Worm (Caenorhabditis elegans) whole organism, L4 larva: ENCODE results near the gene Y55B1BR.8.

Source experiments
- F44E2.7 ChIP-seq: fragments of 200-800 bp; sonication (Bioruptor generic); IDR thresholded peaks from 2 replicates; pipeline ENCODE4 v2.1.2; 2022; ENCODE audit warnings: missing genetic modification characterization, missing compliant biosample characterization
- Y105C5A.15 ChIP-seq: fragments of 200-800 bp; sonication (Bioruptor generic); IDR thresholded peaks from 2 replicates; pipeline ENCODE4 v1.3.6; 2022; ENCODE audit warnings: missing genetic modification characterization, missing compliant biosample characterization
- aly-2 ChIP-seq: sonication (generic microtip); optimal IDR thresholded peaks from 2 replicates; lab custom pipeline; 2018; ENCODE audit warnings: missing biosample characterization, missing genetic modification characterization
- ama-1 ChIP-seq: fragments of 150-350 bp; optimal IDR thresholded peaks from 2 replicates; lab custom pipeline; 2014; ENCODE audit warnings: inconsistent platforms, mixed read lengths
- cey-2 ChIP-seq: sonication (generic microtip); optimal IDR thresholded peaks from 3 replicates; lab custom pipeline; 2017; ENCODE audit warnings: missing genetic modification characterization, mild to moderate bottlenecking, missing compliant biosample characterization, antibody characterized with exemption, borderline replicate concordance; ENCODE audit not compliant: insufficient read depth
- daf-12 ChIP-seq: fragments of 150-350 bp; optimal IDR thresholded peaks from 2 replicates; lab custom pipeline; 2014; ENCODE audit warnings: missing biosample characterization, missing genetic modification reagents, missing genetic modification characterization
- daf-8 ChIP-seq: fragments of 200-800 bp; sonication (Bioruptor generic); IDR thresholded peaks from 2 replicates; pipeline ENCODE4 v1.3.6; 2022; ENCODE audit warnings: missing genetic modification characterization, missing compliant biosample characterization
- dmd-8 ChIP-seq: fragments of 200-800 bp; sonication (Bioruptor generic); IDR thresholded peaks from 2 replicates; pipeline ENCODE4 v1.3.6; 2022; ENCODE audit warnings: missing genetic modification characterization, missing compliant biosample characterization
- dmd-9 ChIP-seq: fragments of 200-800 bp; sonication (Bioruptor generic); IDR thresholded peaks from 2 replicates; pipeline ENCODE4 v1.3.6; 2022; ENCODE audit warnings: missing genetic modification reagents, missing genetic modification characterization, missing compliant biosample characterization
- dpl-1 ChIP-seq: fragments of 150-350 bp; optimal IDR thresholded peaks from 2 replicates; lab custom pipeline; 2014; ENCODE audit warnings: missing biosample characterization, missing genetic modification reagents, missing genetic modification characterization
- duxl-1 ChIP-seq: sonication (generic microtip); optimal IDR thresholded peaks from 2 replicates; lab custom pipeline; 2016; ENCODE audit warnings: mild to moderate bottlenecking, missing genetic modification characterization, moderate library complexity, missing compliant biosample characterization; ENCODE audit not compliant: poor library complexity
- hlh-11 ChIP-seq: fragments of 200-800 bp; sonication (Bioruptor generic); optimal IDR thresholded peaks from 2 replicates; lab custom pipeline; 2018; ENCODE audit warnings: mild to moderate bottlenecking, missing genetic modification characterization, missing compliant biosample characterization
- hlh-30 ChIP-seq: sonication (generic microtip); optimal IDR thresholded peaks from 2 replicates; lab custom pipeline; 2017; ENCODE audit warnings: antibody characterized with exemption, mild to moderate bottlenecking, missing genetic modification characterization, missing compliant biosample characterization; ENCODE audit not compliant: insufficient read depth
- lin-29 ChIP-seq: fragments of 200-800 bp; sonication (Bioruptor generic); IDR thresholded peaks from 2 replicates; pipeline ENCODE4 v1.3.6; 2022; ENCODE audit warnings: missing genetic modification reagents, missing genetic modification characterization, missing compliant biosample characterization
- lin-38 ChIP-seq: fragments of 200-800 bp; sonication (Bioruptor generic); IDR thresholded peaks from 2 replicates; pipeline ENCODE4 v1.3.6; 2022; ENCODE audit warnings: missing genetic modification reagents, missing genetic modification characterization, missing compliant biosample characterization
- lir-3 ChIP-seq: sonication (generic microtip); optimal IDR thresholded peaks from 2 replicates; lab custom pipeline; 2016; ENCODE audit warnings: mild to moderate bottlenecking, missing genetic modification characterization, missing compliant biosample characterization
- madf-5 ChIP-seq, 2 experiments: fragments of 200-800 bp; sonication (Bioruptor generic); IDR thresholded peaks; 2 replicates each; pipeline ENCODE4 v1.3.6; 2022; ENCODE audit warnings: missing compliant biosample characterization in 2 of 2, missing genetic modification characterization in 2 of 2
- mdl-1 ChIP-seq, 2 experiments: fragments of 150-350 bp in 1 of 2; sonication (generic microtip) in 1 of 2; optimal IDR thresholded peaks; 2 replicates each; lab custom pipeline; 2014 to 2017; ENCODE audit warnings: missing biosample characterization in 2 of 2, missing genetic modification characterization in 2 of 2
- mdt-29 ChIP-seq: fragments of 200-800 bp; sonication (Bioruptor generic); IDR thresholded peaks from 2 replicates; pipeline ENCODE4 v1.3.6; 2022; ENCODE audit warnings: missing genetic modification reagents, missing genetic modification characterization, missing compliant biosample characterization
- mep-1 ChIP-seq: fragments of 150-350 bp; sonication (generic microtip); optimal IDR thresholded peaks from 3 replicates; lab custom pipeline; 2014; ENCODE audit warnings: missing biosample characterization, missing genetic modification characterization
- nhr-10 ChIP-seq: fragments of 150-350 bp; optimal IDR thresholded peaks from 2 replicates; lab custom pipeline; 2014; ENCODE audit warnings: missing biosample characterization, missing genetic modification characterization
- nhr-102 ChIP-seq: sonication (generic microtip); optimal IDR thresholded peaks from 2 replicates; lab custom pipeline; 2016; ENCODE audit warnings: mild to moderate bottlenecking, missing genetic modification characterization, moderate library complexity, missing compliant biosample characterization
- nhr-237 ChIP-seq: sonication (generic microtip); optimal IDR thresholded peaks from 2 replicates; lab custom pipeline; 2017; ENCODE audit warnings: missing biosample characterization, missing genetic modification characterization
- nhr-41 ChIP-seq: fragments of 200-800 bp; sonication (Bioruptor generic); IDR thresholded peaks from 2 replicates; pipeline ENCODE4 v1.3.6; 2022; ENCODE audit warnings: missing genetic modification reagents, missing genetic modification characterization, missing compliant biosample characterization
- nhr-42 ChIP-seq: fragments of 200-800 bp; sonication (Bioruptor generic); IDR thresholded peaks from 2 replicates; pipeline ENCODE4 v1.3.6; 2022; ENCODE audit warnings: missing genetic modification characterization, missing compliant biosample characterization
- nhr-6 ChIP-seq: fragments of 150-350 bp; optimal IDR thresholded peaks from 2 replicates; lab custom pipeline; 2014; ENCODE audit warnings: missing biosample characterization, missing genetic modification characterization
- sdz-12 ChIP-seq: fragments of 200-800 bp; sonication (Bioruptor generic); optimal IDR thresholded peaks from 2 replicates; lab custom pipeline; 2018; ENCODE audit warnings: mild to moderate bottlenecking, missing genetic modification characterization, missing compliant biosample characterization
- unc-130 ChIP-seq: sonication (generic microtip); optimal IDR thresholded peaks from 2 replicates; lab custom pipeline; 2016; ENCODE audit warnings: missing genetic modification reagents, missing genetic modification characterization, missing compliant biosample characterization
- unc-39 ChIP-seq: sonication (generic microtip); optimal IDR thresholded peaks from 2 replicates; lab custom pipeline; 2017; ENCODE audit warnings: missing biosample characterization, missing genetic modification characterization

The Y55B1BR.8 gene

ce11 chrIII:491090-491597 lies 46.9 kb downstream of the Y55B1BR.8 start, which contains the start of gene unc-45 (continued):
- TF ChIP-seq mep-1 (tag; lab: Kevin White, UChicago) (peak; percentile 30), dmd-8 (no peak), duxl-1 (tag; lab: Kevin White, UChicago) (no peak), nhr-6 (tag; lab: Kevin White, UChicago) (peak; percentile 26), lin-38 (GFP tag; lab: Robert Waterston, UW) (peak; percentile 92), lin-29 (GFP tag; lab: Robert Waterston, UW) (no peak), hlh-11 (tag; lab: Kevin White, UChicago) (no peak), F44E2.7 (GFP tag; lab: Robert Waterston, UW) (no peak), Y105C5A.15 (GFP tag; lab: Robert Waterston, UW) (no peak), lir-3 (tag; lab: Kevin White, UChicago) (no peak), daf-12 (tag; lab: Kevin White, UChicago) (no peak), hlh-30 (peak; percentile 50), nhr-102 (no peak), daf-8 (GFP tag; lab: Robert Waterston, UW) (no peak), madf-5 (GFP tag; IDR thresholded peaks at IDR 0.05; lab: Robert Waterston, UW) (no peak), nhr-41 (GFP tag; lab: Robert Waterston, UW) (no peak), unc-39 (tag; lab: Kevin White, UChicago) (no peak), nhr-10 (tag; lab: Kevin White, UChicago) (no peak), unc-130 (GFP tag; lab: Kevin White, UChicago) (no peak), nhr-237 (tag; lab: Kevin White, UChicago) (no peak), aly-2 (no peak), ama-1 (lab: Kevin White, UChicago) (no peak), mdt-29 (no peak), dpl-1 (GFP tag; lab: Kevin White, UChicago) (peak; percentile 88), cey-2 (tag; lab: Kevin White, UChicago) (no peak), dmd-9 (no peak), sdz-12 (GFP tag; lab: Kevin White, UChicago) (no peak), mdl-1 (tag; optimal IDR thresholded peaks at IDR 0.05; lab: Kevin White, UChicago) (no peak), nhr-42 (GFP tag; lab: Robert Waterston, UW) (no peak)
